Worm (Caenorhabditis elegans): ENCODE data around the gene Y46D2A.1.

- TF ChIP-seq dao-5 (tag; optimal IDR thresholded peaks at IDR 0.05) (no peak), him-1 (tag; optimal IDR thresholded peaks at IDR 0.05) (no peak), W03F9.2 (tag; optimal IDR thresholded peaks at IDR 0.05) (no peak)
Observed at ce11 chrII:3287073-3287472, 35.3 kb upstream of the Y46D2A.1 start, which contains the start of gene sri-63.

Measured in whole organism, L4/young adult.